Worm (Caenorhabditis elegans): ENCODE results near the gene ZK353.10.

ce11 chrIII:8439312-8439711 lies 45.1 kb upstream of the ZK353.10 start, which contains the start of gene pqn-96:
- TF ChIP-seq aha-1 (tag; optimal IDR thresholded peaks at IDR 0.05) = no peak
- TF ChIP-seq jun-1 (tag; optimal IDR thresholded peaks at IDR 0.05) = no peak
- TF ChIP-seq alr-1 (tag; optimal IDR thresholded peaks at IDR 0.05; ENCODE audit: borderline replicate concordance) = no peak
- no peak for TF ChIP-seq lin-13 (GFP tag; optimal IDR thresholded peaks at IDR 0.05)
- TF ChIP-seq unc-62 (GFP tag; optimal IDR thresholded peaks at IDR 0.05) = no peak
- TF ChIP-seq ama-1 (optimal IDR thresholded peaks at IDR 0.05) = no peak
- TF ChIP-seq vab-15 (tag; optimal IDR thresholded peaks at IDR 0.05) = no peak
- TF ChIP-seq egl-27 (tag; optimal IDR thresholded peaks at IDR 0.05) = no peak
- TF ChIP-seq skn-1 (tag; optimal IDR thresholded peaks at IDR 0.05) = no peak
- TF ChIP-seq nhr-77 (tag; optimal IDR thresholded peaks at IDR 0.05) = no peak

Measured in whole organism, L1 larva.